Fruit fly (Drosophila melanogaster) S2 (cell line): ENCODE measurements around the gene CG31178.

Experiments used
- CG8478 ChIP-seq: fragments of >200 bp; optimal IDR thresholded peaks from 2 replicates; lab custom pipeline; 2018
- CTCF ChIP-seq, 2 experiments: fragments of >200 bp; optimal IDR thresholded peaks; 2 replicates each; lab custom pipeline; 2018

- TF ChIP-seq CTCF (optimal IDR thresholded peaks at IDR 0.05; lab: Kevin White, UChicago) (peak in 1 of 2 experiments; percentile 22), CG8478 (lab: Kevin White, UChicago) (no peak)
Observed at dm6 chr3R:21856098-21856872, 17.3 kb upstream of the CG31178 start, which contains the start of gene glec.
